Worm (Caenorhabditis elegans) whole organism, L4 larva: ENCODE measurements around the gene spl-1.

Source experiments
- F10B5.3 ChIP-seq: sonication (generic microtip); optimal IDR thresholded peaks from 2 replicates; lab custom pipeline; 2016; ENCODE audit warnings: mild to moderate bottlenecking, missing genetic modification characterization, missing compliant biosample characterization
- F44E2.7 ChIP-seq: fragments of 200-800 bp; sonication (Bioruptor generic); IDR thresholded peaks from 2 replicates; pipeline ENCODE4 v2.1.2; 2022; ENCODE audit warnings: missing genetic modification characterization, missing compliant biosample characterization
- T20F7.1 ChIP-seq: fragments of 200-800 bp; sonication (Bioruptor generic); optimal IDR thresholded peaks from 2 replicates; lab custom pipeline; 2018; ENCODE audit warnings: mild to moderate bottlenecking, missing genetic modification characterization, missing compliant biosample characterization
- Y75B8A.6 ChIP-seq: fragments of 200-800 bp; sonication (Bioruptor generic); IDR thresholded peaks from 2 replicates; pipeline ENCODE4 v1.3.6; 2022; ENCODE audit warnings: missing genetic modification reagents, missing genetic modification characterization, missing compliant biosample characterization
- arid-1 ChIP-seq: fragments of 200-800 bp; sonication (Bioruptor generic); conservative IDR thresholded peaks from 2 replicates; pipeline ENCODE4 v1.3.6; 2022; ENCODE audit warnings: missing genetic modification reagents, missing genetic modification characterization, missing compliant biosample characterization
- ceh-20 ChIP-seq: fragments of 200-800 bp; sonication (Bioruptor generic); IDR thresholded peaks from 2 replicates; pipeline ENCODE4 v1.3.6; 2022; ENCODE audit warnings: missing genetic modification reagents, missing genetic modification characterization, missing compliant biosample characterization
- cey-2 ChIP-seq: sonication (generic microtip); optimal IDR thresholded peaks from 3 replicates; lab custom pipeline; 2017; ENCODE audit warnings: missing genetic modification characterization, mild to moderate bottlenecking, missing compliant biosample characterization, antibody characterized with exemption, borderline replicate concordance; ENCODE audit not compliant: insufficient read depth
- daf-8 ChIP-seq: fragments of 200-800 bp; sonication (Bioruptor generic); IDR thresholded peaks from 2 replicates; pipeline ENCODE4 v1.3.6; 2022; ENCODE audit warnings: missing genetic modification characterization, missing compliant biosample characterization
- dpl-1 ChIP-seq: fragments of 150-350 bp; optimal IDR thresholded peaks from 2 replicates; lab custom pipeline; 2014; ENCODE audit warnings: missing biosample characterization, missing genetic modification reagents, missing genetic modification characterization
- hmg-1.1 ChIP-seq: fragments of 200-800 bp; sonication (Bioruptor generic); IDR thresholded peaks from 2 replicates; pipeline ENCODE4 v1.3.6; 2022; ENCODE audit warnings: missing genetic modification reagents, missing genetic modification characterization, missing compliant biosample characterization
- nhr-237 ChIP-seq: sonication (generic microtip); optimal IDR thresholded peaks from 2 replicates; lab custom pipeline; 2017; ENCODE audit warnings: missing biosample characterization, missing genetic modification characterization
- nhr-25 ChIP-seq: sonication (generic microtip); optimal IDR thresholded peaks from 2 replicates; lab custom pipeline; 2017; ENCODE audit warnings: missing genetic modification characterization, mild to moderate bottlenecking, missing compliant biosample characterization, antibody characterized with exemption, moderate library complexity, borderline replicate concordance; ENCODE audit not compliant: insufficient read depth
- nhr-76 ChIP-seq: fragments of 150-350 bp; optimal IDR thresholded peaks from 2 replicates; lab custom pipeline; 2014; ENCODE audit warnings: missing biosample characterization, missing genetic modification characterization
- pqm-1 ChIP-seq: sonication (generic microtip); optimal IDR thresholded peaks from 2 replicates; lab custom pipeline; 2017; ENCODE audit warnings: missing biosample characterization, missing genetic modification characterization
- snpc-4 ChIP-seq: fragments of 150-350 bp; optimal IDR thresholded peaks from 2 replicates; lab custom pipeline; 2014; ENCODE audit warnings: missing biosample characterization, missing genetic modification characterization
- spr-1 ChIP-seq: sonication (generic microtip); optimal IDR thresholded peaks from 2 replicates; lab custom pipeline; 2016; ENCODE audit warnings: mild to moderate bottlenecking, missing genetic modification characterization, missing compliant biosample characterization
- tag-97 ChIP-seq: fragments of 200-800 bp; sonication (Bioruptor generic); IDR thresholded peaks from 2 replicates; pipeline ENCODE4 v1.3.6; 2022; ENCODE audit warnings: missing genetic modification characterization, missing compliant biosample characterization
- unc-130 ChIP-seq: sonication (generic microtip); optimal IDR thresholded peaks from 2 replicates; lab custom pipeline; 2016; ENCODE audit warnings: missing genetic modification reagents, missing genetic modification characterization, missing compliant biosample characterization
- unc-39 ChIP-seq: sonication (generic microtip); optimal IDR thresholded peaks from 2 replicates; lab custom pipeline; 2017; ENCODE audit warnings: missing biosample characterization, missing genetic modification characterization
- vab-7 ChIP-seq: fragments of 200-800 bp; sonication (Bioruptor generic); IDR thresholded peaks from 2 replicates; pipeline ENCODE4 v1.3.6; 2022; ENCODE audit warnings: missing genetic modification reagents, missing genetic modification characterization, missing compliant biosample characterization
- zfp-3 ChIP-seq: fragments of 200-800 bp; sonication (Bioruptor generic); conservative IDR thresholded peaks from 2 replicates; pipeline ENCODE4 v1.3.6; 2022; ENCODE audit warnings: missing genetic modification reagents, missing genetic modification characterization, missing compliant biosample characterization

Gene spl-1

ce11 chrIV:337128-337646 is 45.8 kb downstream of the spl-1 start, which contains the start of gene pxmp-4 (continued):
- no peak for TF ChIP-seq cey-2 (tag; lab: Kevin White, UChicago)
- TF ChIP-seq, all 104 proteins: peak for 9

ce11 chrIV:330523-330922 is 52.5 kb downstream of the spl-1 start, which contains the start of gene F18F11.4:
TSS of gene F18F11.4 (plus strand) at chrIV:330823.
- TF ChIP-seq vab-7 (no peak), nhr-76 (no peak), ceh-20 (GFP tag; lab: Robert Waterston, UW) (no peak), unc-39 (no peak), arid-1 (GFP tag; lab: Robert Waterston, UW) (no peak), daf-8 (GFP tag; lab: Robert Waterston, UW) (no peak), tag-97 (GFP tag; lab: Robert Waterston, UW) (no peak), nhr-25 (tag; lab: Kevin White, UChicago) (no peak), pqm-1 (tag; lab: Kevin White, UChicago) (no peak), T20F7.1 (GFP tag; lab: Kevin White, UChicago) (no peak), dpl-1 (no peak), F44E2.7 (GFP tag; lab: Robert Waterston, UW) (no peak), nhr-237 (tag; lab: Kevin White, UChicago) (no peak), F10B5.3 (tag; lab: Kevin White, UChicago) (no peak), snpc-4 (no peak), unc-130 (GFP tag; lab: Kevin White, UChicago) (no peak), spr-1 (tag; lab: Kevin White, UChicago) (no peak), zfp-3 (GFP tag; lab: Robert Waterston, UW) (no peak), hmg-1.1 (GFP tag; lab: Robert Waterston, UW) (no peak), Y75B8A.6 (no peak)
